Worm (Caenorhabditis elegans): ENCODE measurements around the gene Y82E9BR.22.

DNA sequence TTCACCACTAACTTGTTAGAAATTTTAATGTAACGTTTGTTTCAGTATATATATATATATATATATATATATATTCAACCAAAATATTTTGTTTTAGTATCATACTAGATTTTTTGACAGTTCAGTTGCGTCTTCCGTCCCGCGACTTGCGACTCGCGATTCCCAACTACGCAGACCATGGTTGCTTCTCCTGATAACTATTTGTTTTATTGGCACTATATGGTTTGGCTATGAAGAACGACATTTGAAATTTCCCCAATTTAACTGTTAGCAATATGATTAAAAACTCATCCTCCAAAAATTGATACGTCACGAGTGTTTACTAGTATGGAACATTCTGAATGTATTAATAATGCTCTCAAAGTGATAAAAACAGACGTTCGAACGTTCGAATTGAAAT is 24.3 kb downstream of the Y82E9BR.22 start:
- TF ChIP-seq mep-1 (tag; optimal IDR thresholded peaks at IDR 0.05) (no peak), ceh-82 (tag; optimal IDR thresholded peaks at IDR 0.05) (no peak), pqm-1 (tag; optimal IDR thresholded peaks at IDR 0.05) (no peak), skn-1 (tag; optimal IDR thresholded peaks at IDR 0.05) (no peak), lsy-2 (tag; optimal IDR thresholded peaks at IDR 0.05) (no peak)
